Worm (Caenorhabditis elegans): Measurements from ENCODE around the gene hpl-1.

ce11 chrX:13201401-13201800 lies 43.8 kb upstream of the hpl-1 start, which contains the start of gene unc-9:
- TF ChIP-seq F13C5.2 (tag; optimal IDR thresholded peaks at IDR 0.05) (no peak), ceh-36 (tag; optimal IDR thresholded peaks at IDR 0.05) (no peak), tbx-11 (GFP tag; IDR thresholded peaks at IDR 0.05) (no peak), ama-1 (optimal IDR thresholded peaks at IDR 0.05) (no peak), aly-1 (tag; optimal IDR thresholded peaks at IDR 0.05) (no peak), pes-1 (GFP tag; IDR thresholded peaks at IDR 0.05) (no peak), tra-4 (tag; optimal IDR thresholded peaks at IDR 0.05) (no peak), scrt-1 (GFP tag; IDR thresholded peaks at IDR 0.05) (no peak), ets-7 (tag; optimal IDR thresholded peaks at IDR 0.05) (no peak), hnd-1 (tag; optimal IDR thresholded peaks at IDR 0.05) (no peak), ceh-13 (GFP tag; optimal IDR thresholded peaks at IDR 0.05) (no peak), flt-1 (GFP tag; IDR thresholded peaks at IDR 0.05) (no peak)
